Worm (Caenorhabditis elegans) whole organism, L3 larva: ENCODE measurements around the gene rpb-6.

Experiments used
- nhr-23 ChIP-seq: fragments of 150-350 bp; optimal IDR thresholded peaks from 2 replicates; lab custom pipeline; 2014; ENCODE audit warnings: missing biosample characterization, missing genetic modification reagents, missing genetic modification characterization
- ztf-11 ChIP-seq: fragments of 150-350 bp; optimal IDR thresholded peaks from 2 replicates; lab custom pipeline; 2014; ENCODE audit warnings: missing biosample characterization, missing genetic modification characterization

DNA sequence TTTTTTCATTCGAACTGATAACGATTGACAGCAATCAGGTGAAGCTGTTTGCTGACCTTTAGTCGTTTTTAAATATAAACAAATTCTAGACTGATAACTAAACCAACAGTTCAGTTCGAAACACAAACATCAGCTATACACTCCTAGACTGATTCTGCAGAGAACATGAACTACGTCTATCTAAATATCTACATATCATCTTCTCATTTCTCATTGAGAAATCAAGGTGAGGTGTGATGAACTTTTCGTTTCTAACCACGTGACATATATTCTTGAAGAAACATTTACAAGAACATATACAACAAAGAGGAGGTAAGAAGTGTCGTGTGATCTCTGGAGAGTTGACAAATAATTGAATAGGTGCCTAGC lies 22.0 kb upstream of the rpb-6 start:
- TF ChIP-seq ztf-11 (tag; lab: Kevin White, UChicago) = no peak
- peak; percentile 54 for TF ChIP-seq nhr-23 (tag; lab: Kevin White, UChicago)
